Worm (Caenorhabditis elegans): Measurements from ENCODE around the gene F09F9.5.
A peak's percentile ranks its signal among the peaks of the same experiment; 100 is the strongest.

Gene F09F9.5

ce11 chrX:4140755-4141417, 23.2 kb downstream of the F09F9.5 start (continued):
- no peak for TF ChIP-seq egl-27 (tag; optimal IDR thresholded peaks at IDR 0.05)
- TF ChIP-seq nhr-84 (tag; optimal IDR thresholded peaks at IDR 0.05), result no peak
- TF ChIP-seq blmp-1 (tag; optimal IDR thresholded peaks at IDR 0.05), result peak; percentile 84
- peak in 1 of 2 experiments; percentile 62 for TF ChIP-seq mdl-1 (tag; optimal IDR thresholded peaks at IDR 0.05)
- TF ChIP-seq lin-35 (GFP tag; optimal IDR thresholded peaks at IDR 0.05), result peak in 1 of 2 experiments; percentile 18
- peak; percentile 49 for TF ChIP-seq mep-1 (tag; optimal IDR thresholded peaks at IDR 0.05)
- no peak for TF ChIP-seq vab-15 (tag; optimal IDR thresholded peaks at IDR 0.05)
- TF ChIP-seq sup-37 (GFP tag; optimal IDR thresholded peaks at IDR 0.05), result no peak
- no peak for TF ChIP-seq F16B12.6 (tag; optimal IDR thresholded peaks at IDR 0.05)
- TF ChIP-seq lsy-2 (tag; optimal IDR thresholded peaks at IDR 0.05), result peak in 1 of 2 experiments; percentile 19
- no peak for TF ChIP-seq swsn-7 (tag; optimal IDR thresholded peaks at IDR 0.05)
- TF ChIP-seq nhr-28 (tag; optimal IDR thresholded peaks at IDR 0.05), result no peak
- TF ChIP-seq nhr-11 (tag; optimal IDR thresholded peaks at IDR 0.05), result no peak
- no peak for TF ChIP-seq ztf-11 (tag; optimal IDR thresholded peaks at IDR 0.05)
- TF ChIP-seq sox-4 (tag; optimal IDR thresholded peaks at IDR 0.05), result no peak

- TF ChIP-seq sptf-1 (tag; optimal IDR thresholded peaks at IDR 0.05) (no peak), nhr-84 (tag; optimal IDR thresholded peaks at IDR 0.05) (peak; percentile 6), fkh-10 (GFP tag; optimal IDR thresholded peaks at IDR 0.05) (peak; percentile 42), ztf-11 (tag; optimal IDR thresholded peaks at IDR 0.05) (no peak), tlp-1 (tag; optimal IDR thresholded peaks at IDR 0.05) (no peak), snu-23 (GFP tag; optimal IDR thresholded peaks at IDR 0.05) (peak; percentile 90), lin-13 (GFP tag; optimal IDR thresholded peaks at IDR 0.05) (peak; percentile 31), nhr-85 (tag) (peak; percentile 99), nhr-11 (tag; optimal IDR thresholded peaks at IDR 0.05) (peak; percentile 29), lir-3 (tag; optimal IDR thresholded peaks at IDR 0.05; ENCODE audit: poor library complexity) (peak; percentile 87), dpl-1 (GFP tag; optimal IDR thresholded peaks at IDR 0.05) (peak; percentile 12 to 49 (median 43)), nhr-19 (GFP tag; conservative IDR thresholded peaks at IDR 0.05) (peak; percentile 96), hlh-4 (tag; optimal IDR thresholded peaks at IDR 0.05) (peak; percentile 40), pag-3 (tag; optimal IDR thresholded peaks at IDR 0.05; ENCODE audit: borderline replicate concordance, insufficient read depth) (peak; percentile 59), lsy-2 (tag; optimal IDR thresholded peaks at IDR 0.05) (peak; percentile 56 to 82), sup-37 (GFP tag; optimal IDR thresholded peaks at IDR 0.05) (peak; percentile 77), unc-30 (tag; optimal IDR thresholded peaks at IDR 0.05) (no peak), fkh-8 (tag; optimal IDR thresholded peaks at IDR 0.05) (peak; percentile 80), tbx-2 (tag; optimal IDR thresholded peaks at IDR 0.05) (peak; percentile 93), nhr-76 (tag; optimal IDR thresholded peaks at IDR 0.05) (no peak), vab-15 (tag; optimal IDR thresholded peaks at IDR 0.05) (no peak), hlh-17 (GFP tag; optimal IDR thresholded peaks at IDR 0.05; ENCODE audit: borderline replicate concordance) (peak; percentile 19), zag-1 (tag; optimal IDR thresholded peaks at IDR 0.05) (peak; percentile 32), zip-4 (GFP tag; optimal IDR thresholded peaks at IDR 0.05) (peak; percentile 80), hpl-2 (GFP tag; optimal IDR thresholded peaks at IDR 0.05) (peak; percentile 10), sox-4 (tag; optimal IDR thresholded peaks at IDR 0.05) (peak; percentile 73), ces-1 (GFP tag; optimal IDR thresholded peaks at IDR 0.05) (no peak), mdl-1 (tag; optimal IDR thresholded peaks at IDR 0.05) (peak; percentile 74 to 99), F16B12.6 (tag; optimal IDR thresholded peaks at IDR 0.05) (no peak), pqm-1 (tag; optimal IDR thresholded peaks at IDR 0.05) (no peak), nhr-28 (tag; optimal IDR thresholded peaks at IDR 0.05) (peak; percentile 66), unc-130 (tag; optimal IDR thresholded peaks at IDR 0.05) (peak; percentile 51), lin-39 (tag; optimal IDR thresholded peaks at IDR 0.05) (peak; percentile 39), nhr-77 (tag; optimal IDR thresholded peaks at IDR 0.05) (peak; percentile 47), fkh-4 (tag; optimal IDR thresholded peaks at IDR 0.05; ENCODE audit: borderline replicate concordance) (no peak), unc-62 (GFP tag; optimal IDR thresholded peaks at IDR 0.05) (no peak), rnt-1 (tag; optimal IDR thresholded peaks at IDR 0.05) (peak; percentile 92), unc-98 (GFP tag; IDR thresholded peaks at IDR 0.05) (peak; percentile 68), nhr-71 (tag; optimal IDR thresholded peaks at IDR 0.05) (peak; percentile 99), Y116A8C.19 (tag; optimal IDR thresholded peaks at IDR 0.05; ENCODE audit: borderline replicate concordance) (no peak), lin-15B (tag; optimal IDR thresholded peaks at IDR 0.05) (no peak), fos-1 (tag; optimal IDR thresholded peaks at IDR 0.05) (no peak), xbp-1 (tag; optimal IDR thresholded peaks at IDR 0.05) (peak; percentile 73)
Measured at ce11 chrX:4142202-4142601, 24.5 kb downstream of the F09F9.5 start.

Measured in whole organism, L1 larva.